Fruit fly (Drosophila melanogaster) whole organism, pupa: Measurements from ENCODE around the gene CG3961.

Experiments
- CG13204 ChIP-seq: fragments of 200-800 bp; sonication (Bioruptor generic); optimal IDR thresholded peaks from 2 replicates; lab custom pipeline; 2018; ENCODE audit warnings: missing biosample characterization, mild to moderate bottlenecking, missing genetic modification characterization, moderate library complexity
- Pif1B ChIP-seq: fragments of 200-800 bp; sonication (Bioruptor generic); optimal IDR thresholded peaks from 3 replicates; lab custom pipeline; 2016; ENCODE audit warnings: missing biosample characterization, missing genetic modification characterization
- rn ChIP-seq: fragments of 200-800 bp; sonication (Bioruptor generic); IDR thresholded peaks from 2 replicates; pipeline ENCODE4 v1.3.6; 2022; ENCODE audit warnings: missing biosample characterization, missing genetic modification characterization

- TF ChIP-seq rn (GFP tag; lab: Robert Waterston, UW) (no peak), CG13204 (GFP tag; lab: Kevin White, UChicago) (peak; percentile 95), Pif1B (GFP tag; lab: Kevin White, UChicago) (peak; percentile 40)
Measured at dm6 chr3L:18840370-18841007, 49.8 kb downstream of the CG3961 start.
